Worm (Caenorhabditis elegans) whole organism, L2 larva: ENCODE measurements around the gene C01G6.9.

Source experiments
- C34F6.9 ChIP-seq: fragments of 150-350 bp; optimal IDR thresholded peaks from 2 replicates; lab custom pipeline; 2014; ENCODE audit warnings: missing biosample characterization, missing genetic modification characterization
- F13H6.1 ChIP-seq: sonication (generic microtip); optimal IDR thresholded peaks from 2 replicates; lab custom pipeline; 2016; ENCODE audit warnings: missing genetic modification characterization, missing compliant biosample characterization
- R02D3.7 ChIP-seq: fragments of 150-350 bp; optimal IDR thresholded peaks from 2 replicates; lab custom pipeline; 2014; ENCODE audit warnings: missing biosample characterization, missing genetic modification characterization
- Y55F3AM.14 ChIP-seq: fragments of 200-800 bp; sonication (Bioruptor generic); optimal IDR thresholded peaks from 2 replicates; lab custom pipeline; 2018; ENCODE audit warnings: mild to moderate bottlenecking, missing genetic modification characterization, missing compliant biosample characterization
- ZK546.5 ChIP-seq: sonication (generic microtip); optimal IDR thresholded peaks from 2 replicates; lab custom pipeline; 2017; ENCODE audit warnings: missing biosample characterization, missing genetic modification characterization
- alr-1 ChIP-seq: fragments of 150-350 bp; optimal IDR thresholded peaks from 2 replicates; lab custom pipeline; 2014; ENCODE audit warnings: missing biosample characterization, missing genetic modification characterization
- aly-2 ChIP-seq: fragments of 150-350 bp; optimal IDR thresholded peaks from 2 replicates; lab custom pipeline; 2014; ENCODE audit warnings: missing biosample characterization, missing genetic modification characterization
- ama-1 ChIP-seq: fragments of 150-350 bp; optimal IDR thresholded peaks from 2 replicates; lab custom pipeline; 2018; ENCODE audit warnings: inconsistent platforms
- blmp-1 ChIP-seq: sonication (generic microtip); optimal IDR thresholded peaks from 2 replicates; lab custom pipeline; 2017; ENCODE audit warnings: missing genetic modification characterization, mild to moderate bottlenecking, missing compliant biosample characterization, antibody characterized with exemption, moderate library complexity; ENCODE audit not compliant: insufficient read depth
- ceh-16 ChIP-seq: fragments of 150-350 bp; optimal IDR thresholded peaks from 2 replicates; lab custom pipeline; 2014; ENCODE audit warnings: missing biosample characterization, missing genetic modification characterization
- crh-2 ChIP-seq: sonication (generic microtip); optimal IDR thresholded peaks from 2 replicates; lab custom pipeline; 2017; ENCODE audit warnings: missing biosample characterization, missing genetic modification characterization
- elt-1 ChIP-seq: fragments of 150-350 bp; optimal IDR thresholded peaks from 2 replicates; lab custom pipeline; 2014; ENCODE audit warnings: missing biosample characterization, missing genetic modification characterization
- fos-1 ChIP-seq: fragments of 150-350 bp; optimal IDR thresholded peaks from 2 replicates; lab custom pipeline; 2014; ENCODE audit warnings: missing biosample characterization, missing genetic modification characterization
- gmeb-1 ChIP-seq: fragments of 150-350 bp; optimal IDR thresholded peaks from 2 replicates; lab custom pipeline; 2014; ENCODE audit warnings: missing biosample characterization, missing genetic modification characterization
- lin-11 ChIP-seq: fragments of 150-350 bp; sonication (generic microtip); optimal IDR thresholded peaks from 2 replicates; lab custom pipeline; 2014; ENCODE audit warnings: missing biosample characterization, missing genetic modification characterization, inconsistent platforms, mixed read lengths
- lin-13 ChIP-seq: fragments of 150-350 bp; optimal IDR thresholded peaks from 2 replicates; lab custom pipeline; 2014; ENCODE audit warnings: missing biosample characterization, missing genetic modification reagents, missing genetic modification characterization
- lin-39 ChIP-seq: fragments of 150-350 bp; optimal IDR thresholded peaks from 2 replicates; lab custom pipeline; 2014; ENCODE audit warnings: missing biosample characterization, missing genetic modification reagents, missing genetic modification characterization
- lsy-2 ChIP-seq, 2 experiments: fragments of 150-350 bp in 1 of 2; sonication (generic microtip) in 1 of 2; optimal IDR thresholded peaks; 2 replicates each; lab custom pipeline; 2014 to 2017; ENCODE audit warnings: missing biosample characterization in 2 of 2, missing genetic modification characterization in 2 of 2
- mab-5 ChIP-seq: fragments of 150-350 bp; optimal IDR thresholded peaks from 2 replicates; lab custom pipeline; 2014; ENCODE audit warnings: missing biosample characterization, missing genetic modification characterization
- mbf-1 ChIP-seq: sonication (generic microtip); optimal IDR thresholded peaks from 2 replicates; lab custom pipeline; 2017; ENCODE audit warnings: missing biosample characterization, missing genetic modification characterization
- nhr-10 ChIP-seq: sonication (generic microtip); optimal IDR thresholded peaks from 2 replicates; lab custom pipeline; 2017; ENCODE audit warnings: missing biosample characterization, missing genetic modification characterization
- nhr-12 ChIP-seq: fragments of 150-350 bp; optimal IDR thresholded peaks from 2 replicates; lab custom pipeline; 2014; ENCODE audit warnings: missing biosample characterization, missing genetic modification characterization
- nhr-129 ChIP-seq: fragments of 150-350 bp; optimal IDR thresholded peaks from 2 replicates; lab custom pipeline; 2014; ENCODE audit warnings: missing biosample characterization, missing genetic modification characterization
- nhr-21 ChIP-seq: fragments of 150-350 bp; optimal IDR thresholded peaks from 2 replicates; lab custom pipeline; 2014; ENCODE audit warnings: missing biosample characterization, missing genetic modification characterization
- nhr-23 ChIP-seq: fragments of 150-350 bp; optimal IDR thresholded peaks from 2 replicates; lab custom pipeline; 2014; ENCODE audit warnings: missing biosample characterization, missing genetic modification reagents, missing genetic modification characterization
- nhr-25 ChIP-seq: fragments of 150-350 bp; sonication (generic microtip); optimal IDR thresholded peaks from 3 replicates; lab custom pipeline; 2014; ENCODE audit warnings: missing biosample characterization, missing genetic modification characterization
- nhr-6 ChIP-seq: fragments of 150-350 bp; optimal IDR thresholded peaks from 2 replicates; lab custom pipeline; 2014; ENCODE audit warnings: missing biosample characterization, missing genetic modification characterization
- nhr-77 ChIP-seq: fragments of 150-350 bp; optimal IDR thresholded peaks from 2 replicates; lab custom pipeline; 2014; ENCODE audit warnings: missing biosample characterization, missing genetic modification characterization
- sem-4 ChIP-seq: fragments of 150-350 bp; optimal IDR thresholded peaks from 2 replicates; lab custom pipeline; 2014; ENCODE audit warnings: missing biosample characterization, missing genetic modification reagents, missing genetic modification characterization
- skn-1 ChIP-seq: sonication (generic microtip); optimal IDR thresholded peaks from 2 replicates; lab custom pipeline; 2017; ENCODE audit warnings: missing biosample characterization, missing genetic modification characterization
- sma-3 ChIP-seq: sonication (generic microtip); optimal IDR thresholded peaks from 2 replicates; lab custom pipeline; 2016; ENCODE audit warnings: missing genetic modification reagents, missing genetic modification characterization, missing compliant biosample characterization
- sma-9 ChIP-seq, 2 experiments: fragments of 150-350 bp in 1 of 2; sonication (generic microtip) in 1 of 2; optimal IDR thresholded peaks; 2 replicates each; lab custom pipeline; 2014 to 2016; ENCODE audit warnings: missing genetic modification characterization in 2 of 2, mild to moderate bottlenecking in 1 of 2, missing biosample characterization in 1 of 2, missing compliant biosample characterization in 1 of 2, missing genetic modification reagents in 1 of 2, moderate library complexity in 1 of 2
- snpc-4 ChIP-seq: fragments of 150-350 bp; optimal IDR thresholded peaks from 2 replicates; lab custom pipeline; 2014; ENCODE audit warnings: missing biosample characterization, missing genetic modification characterization
- unc-39 ChIP-seq: fragments of 150-350 bp; optimal IDR thresholded peaks from 2 replicates; lab custom pipeline; 2014; ENCODE audit warnings: missing biosample characterization, missing genetic modification characterization
- unc-55 ChIP-seq: fragments of 150-350 bp; sonication (generic microtip); optimal IDR thresholded peaks from 3 replicates; lab custom pipeline; 2014; ENCODE audit warnings: missing biosample characterization, missing genetic modification reagents, missing genetic modification characterization
- unc-62 ChIP-seq: fragments of 150-350 bp; optimal IDR thresholded peaks from 2 replicates; lab custom pipeline; 2014; ENCODE audit warnings: missing biosample characterization, missing genetic modification reagents, missing genetic modification characterization
- zag-1 ChIP-seq: fragments of 150-350 bp; optimal IDR thresholded peaks from 2 replicates; lab custom pipeline; 2014; ENCODE audit warnings: missing biosample characterization, missing genetic modification characterization
- ztf-1 ChIP-seq: fragments of 200-800 bp; sonication (Bioruptor generic); conservative IDR thresholded peaks from 2 replicates; pipeline ENCODE4 v1.3.6; 2022; ENCODE audit warnings: missing genetic modification characterization, missing compliant biosample characterization
- ztf-11 ChIP-seq: sonication (generic microtip); optimal IDR thresholded peaks from 2 replicates; lab custom pipeline; 2017; ENCODE audit warnings: missing biosample characterization, missing genetic modification characterization

C01G6.9 gene

DNA sequence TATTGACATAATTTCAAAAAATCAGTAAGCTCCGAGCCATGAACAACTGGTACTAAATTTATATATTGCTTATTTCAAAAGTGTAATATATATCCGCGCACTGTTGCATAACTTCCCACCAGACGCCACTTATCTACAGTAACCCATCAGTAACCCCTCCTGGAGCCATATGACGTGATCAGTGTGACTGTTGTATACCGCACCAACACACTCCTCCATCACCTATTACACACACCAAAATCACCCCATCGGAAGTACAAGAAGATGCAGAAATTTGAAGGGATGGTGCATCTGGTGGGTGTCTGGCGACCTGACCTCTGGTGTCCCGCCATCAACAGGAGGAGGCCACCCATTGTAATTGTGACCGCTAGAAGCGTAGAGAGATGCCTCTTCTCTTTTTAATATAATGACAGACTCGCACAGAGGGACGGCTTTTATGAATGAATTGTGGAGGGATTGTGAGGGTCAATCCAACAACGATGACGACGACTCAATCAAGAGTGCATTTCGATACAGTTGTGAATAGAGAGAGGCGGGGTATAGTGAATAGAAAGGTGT is 32.7 kb downstream of the C01G6.9 start:
- TF ChIP-seq mab-5 (tag; lab: Kevin White, UChicago), result no peak
- TF ChIP-seq ZK546.5 (tag; lab: Kevin White, UChicago), result no peak
- no peak for TF ChIP-seq ztf-11
- no peak for TF ChIP-seq Y55F3AM.14 (GFP tag; lab: Kevin White, UChicago)
- TF ChIP-seq sma-3, result no peak
- no peak for TF ChIP-seq unc-62 (GFP tag; lab: Kevin White, UChicago)
- no peak for TF ChIP-seq ceh-16 (tag; lab: Kevin White, UChicago)
- no peak for TF ChIP-seq unc-39 (tag; lab: Kevin White, UChicago)

DNA sequence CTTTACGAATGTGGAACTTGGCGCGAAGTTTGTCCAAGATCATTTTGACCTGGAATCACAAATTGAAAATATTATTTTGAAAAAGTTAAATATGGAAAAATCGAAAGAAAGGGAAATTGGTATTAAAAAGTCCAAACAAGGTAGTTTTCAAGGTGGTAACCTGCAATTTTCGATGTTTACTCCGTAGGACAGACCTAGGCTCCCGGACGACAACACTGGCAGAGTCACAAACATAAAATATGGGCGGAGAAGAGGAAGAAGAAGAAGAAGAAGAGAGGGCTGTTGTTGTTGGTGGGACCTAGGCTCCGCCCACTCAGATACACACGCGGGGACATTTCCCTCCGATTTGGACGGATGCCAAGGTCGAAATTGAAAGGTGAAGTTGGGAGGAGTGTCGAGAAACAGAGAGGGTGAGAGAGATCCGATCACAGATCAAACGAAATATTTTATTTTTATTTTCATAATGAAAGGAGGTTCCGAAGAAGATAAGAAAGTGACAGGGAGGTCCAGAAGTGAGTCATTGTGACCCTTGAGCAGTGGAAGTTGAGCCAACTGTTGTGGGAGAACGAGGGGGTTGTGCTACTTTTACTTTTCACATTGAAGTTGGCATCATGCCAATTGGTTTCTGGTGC is 33.6 kb downstream of the C01G6.9 start, which contains the start of gene aqp-2:
Gene aqp-2, minus strand, starts transcription at position 51 of the 632 bp plus-strand sequence.
- TF ChIP-seq nhr-12 (tag; lab: Kevin White, UChicago) (no peak), sma-3 (no peak), nhr-25 (tag; lab: Kevin White, UChicago) (peak; percentile 31), blmp-1 (tag; lab: Kevin White, UChicago) (no peak), fos-1 (tag; lab: Kevin White, UChicago) (peak; percentile 2), lsy-2 (tag; optimal IDR thresholded peaks at IDR 0.05; lab: Kevin White, UChicago) (peak in 1 of 2 experiments; percentile 36), sem-4 (tag; lab: Kevin White, UChicago) (no peak), lin-13 (no peak), R02D3.7 (tag; lab: Kevin White, UChicago) (no peak), nhr-6 (tag; lab: Kevin White, UChicago) (no peak), sma-9 (GFP tag; optimal IDR thresholded peaks at IDR 0.05; lab: Kevin White, UChicago) (peak; percentile 82), sma-9 (tag; optimal IDR thresholded peaks at IDR 0.05; lab: Kevin White, UChicago) (no peak), nhr-77 (tag; lab: Kevin White, UChicago) (no peak), C34F6.9 (tag; lab: Kevin White, UChicago) (peak; percentile 17), lin-11 (tag; lab: Kevin White, UChicago) (no peak), F13H6.1 (tag; lab: Kevin White, UChicago) (peak; percentile 68), mbf-1 (tag; lab: Kevin White, UChicago) (no peak), nhr-129 (tag; lab: Kevin White, UChicago) (peak; percentile 53), unc-55 (GFP tag; lab: Kevin White, UChicago) (no peak), nhr-21 (tag; lab: Kevin White, UChicago) (no peak), nhr-10 (no peak), gmeb-1 (tag; lab: Kevin White, UChicago) (no peak), zag-1 (tag; lab: Kevin White, UChicago) (no peak), ZK546.5 (tag; lab: Kevin White, UChicago) (no peak), ztf-1 (GFP tag; lab: Robert Waterston, UW) (no peak), ama-1 (lab: Kevin White, UChicago) (peak; percentile 17), alr-1 (tag; lab: Kevin White, UChicago) (no peak), skn-1 (no peak)
- TF ChIP-seq, all 48 proteins: peak for 8

DNA sequence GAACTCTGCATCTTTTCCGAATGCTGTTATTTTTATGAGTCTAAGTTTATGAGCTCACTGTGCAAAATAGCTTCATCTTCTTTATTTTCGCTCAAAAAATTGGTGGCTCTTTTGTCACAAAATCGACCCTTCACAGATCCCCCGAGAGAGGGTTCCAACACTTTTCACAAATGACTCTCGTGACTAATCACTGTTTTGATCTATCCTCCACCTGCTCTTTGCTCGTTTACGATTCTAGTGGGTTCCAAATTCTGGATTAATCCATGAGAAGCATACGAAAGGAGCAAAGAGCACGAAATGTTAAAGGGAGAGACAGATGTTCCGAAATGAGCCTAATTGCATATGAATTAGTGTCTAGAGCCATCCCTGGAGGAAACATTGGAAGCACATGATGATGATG is 34.2 kb downstream of the C01G6.9 start:
- TF ChIP-seq mbf-1 (tag; lab: Kevin White, UChicago), result no peak
- no peak for TF ChIP-seq nhr-129 (tag; lab: Kevin White, UChicago)
- no peak for TF ChIP-seq nhr-21 (tag; lab: Kevin White, UChicago)
- no peak for TF ChIP-seq unc-55 (GFP tag; lab: Kevin White, UChicago)
- TF ChIP-seq nhr-23 (tag; lab: Kevin White, UChicago), result no peak
- TF ChIP-seq aly-2 (tag; lab: Kevin White, UChicago), result no peak
- TF ChIP-seq ama-1 (lab: Kevin White, UChicago), result no peak
- no peak for TF ChIP-seq sem-4 (tag; lab: Kevin White, UChicago)
- no peak for TF ChIP-seq nhr-10
- TF ChIP-seq ceh-16 (tag; lab: Kevin White, UChicago), result no peak
- TF ChIP-seq crh-2, result no peak
- TF ChIP-seq nhr-25 (tag; lab: Kevin White, UChicago), result no peak
- TF ChIP-seq nhr-77 (tag; lab: Kevin White, UChicago), result no peak
- TF ChIP-seq blmp-1 (tag; lab: Kevin White, UChicago), result no peak
- TF ChIP-seq lin-39 (tag; lab: Kevin White, UChicago), result no peak
- no peak for TF ChIP-seq elt-1 (tag; lab: Kevin White, UChicago)
- TF ChIP-seq C34F6.9 (tag; lab: Kevin White, UChicago), result no peak
- no peak for TF ChIP-seq snpc-4 (tag; lab: Kevin White, UChicago)
